Worm (Caenorhabditis elegans) whole organism, L1 larva: ENCODE data around the gene C04C11.25.

Experiments used
- C16A3.4 ChIP-seq: fragments of 150-350 bp; optimal IDR thresholded peaks from 2 replicates; lab custom pipeline; 2014; ENCODE audit warnings: missing biosample characterization, missing genetic modification characterization
- C34B4.2 ChIP-seq: sonication (generic microtip); optimal IDR thresholded peaks from 2 replicates; lab custom pipeline; 2017; ENCODE audit warnings: mild to moderate bottlenecking, missing genetic modification characterization, missing compliant biosample characterization
- F16B12.6 ChIP-seq: fragments of 150-350 bp; optimal IDR thresholded peaks from 2 replicates; lab custom pipeline; 2014; ENCODE audit warnings: missing biosample characterization, missing genetic modification characterization
- blmp-1 ChIP-seq: fragments of 150-350 bp; optimal IDR thresholded peaks from 2 replicates; lab custom pipeline; 2014; ENCODE audit warnings: missing biosample characterization, missing genetic modification characterization
- ceh-63 ChIP-seq: fragments of 200-800 bp; sonication (Bioruptor generic); optimal IDR thresholded peaks from 2 replicates; lab custom pipeline; 2018; ENCODE audit warnings: mild to moderate bottlenecking, missing genetic modification characterization, missing compliant biosample characterization
- ceh-88 ChIP-seq: fragments of 200-800 bp; sonication (Bioruptor generic); IDR thresholded peaks from 2 replicates; pipeline ENCODE4 v1.3.6; 2022; ENCODE audit warnings: missing genetic modification characterization, missing compliant biosample characterization
- ceh-90 ChIP-seq: sonication (generic microtip); optimal IDR thresholded peaks from 2 replicates; lab custom pipeline; 2016; ENCODE audit warnings: missing genetic modification characterization, missing compliant biosample characterization
- dpl-1 ChIP-seq, 3 experiments: fragments of 150-350 bp in 2 of 3; sonication (generic microtip) in 1 of 3; optimal IDR thresholded peaks; 2 replicates each; lab custom pipeline; 2014 to 2017; ENCODE audit warnings: missing biosample characterization in 3 of 3, missing genetic modification characterization in 3 of 3, missing genetic modification reagents in 3 of 3
- efl-1 ChIP-seq, 4 experiments: fragments of 150-350 bp; optimal IDR thresholded peaks in 3 of 4; peaks in 1 of 4; 1 replicate in 1 of 4; 2 replicates in 3 of 4; lab custom pipeline; 2014; ENCODE audit warnings: missing biosample characterization in 2 of 4, missing genetic modification characterization in 2 of 4, missing genetic modification reagents in 2 of 4
- efl-3 ChIP-seq: fragments of 200-800 bp; sonication (Bioruptor generic); optimal IDR thresholded peaks from 2 replicates; lab custom pipeline; 2018; ENCODE audit warnings: mild to moderate bottlenecking, missing genetic modification characterization, missing compliant biosample characterization
- elt-2 ChIP-seq: sonication (generic microtip); optimal IDR thresholded peaks from 2 replicates; lab custom pipeline; 2016; ENCODE audit warnings: missing genetic modification characterization, mild to moderate bottlenecking, inconsistent platforms, missing compliant biosample characterization, missing genetic modification reagents
- elt-3 ChIP-seq, 6 experiments: fragments of 150-350 bp in 1 of 6; sonication (generic microtip); optimal IDR thresholded peaks; 2 replicates each; lab custom pipeline; 2017 to 2018; ENCODE audit warnings: missing biosample characterization in 6 of 6, missing genetic modification characterization in 6 of 6, inconsistent platforms in 1 of 6
- ets-5 ChIP-seq: fragments of 200-800 bp; sonication (Bioruptor generic); IDR thresholded peaks from 2 replicates; pipeline ENCODE4 v1.3.6; 2022; ENCODE audit warnings: missing genetic modification characterization, missing compliant biosample characterization
- fkh-8 ChIP-seq: sonication (generic microtip); optimal IDR thresholded peaks from 2 replicates; lab custom pipeline; 2016; ENCODE audit warnings: mild to moderate bottlenecking, missing genetic modification characterization, missing compliant biosample characterization
- grh-1 ChIP-seq: fragments of 200-800 bp; sonication (Bioruptor generic); IDR thresholded peaks from 2 replicates; pipeline ENCODE4 v1.3.6; 2022; ENCODE audit warnings: missing genetic modification reagents, missing genetic modification characterization, missing compliant biosample characterization
- hlh-17 ChIP-seq: fragments of 200-800 bp; sonication (Bioruptor generic); optimal IDR thresholded peaks from 2 replicates; lab custom pipeline; 2018; ENCODE audit warnings: missing genetic modification characterization, mild to moderate bottlenecking, missing compliant biosample characterization, moderate library complexity, borderline replicate concordance
- isw-1 ChIP-seq: fragments of 200-800 bp; sonication (Bioruptor generic); IDR thresholded peaks from 2 replicates; pipeline ENCODE4 v1.3.6; 2022; ENCODE audit warnings: missing genetic modification characterization, missing compliant biosample characterization
- jun-1 ChIP-seq: fragments of 150-350 bp; optimal IDR thresholded peaks from 2 replicates; lab custom pipeline; 2014; ENCODE audit warnings: missing biosample characterization, missing genetic modification reagents, missing genetic modification characterization
- lin-13 ChIP-seq: fragments of 150-350 bp; optimal IDR thresholded peaks from 2 replicates; lab custom pipeline; 2014; ENCODE audit warnings: missing biosample characterization, missing genetic modification reagents, missing genetic modification characterization
- lin-39 ChIP-seq: fragments of 150-350 bp; optimal IDR thresholded peaks from 2 replicates; lab custom pipeline; 2014; ENCODE audit warnings: missing biosample characterization, missing genetic modification reagents, missing genetic modification characterization
- mab-9 ChIP-seq: fragments of 200-800 bp; sonication (Bioruptor generic); IDR thresholded peaks from 2 replicates; pipeline ENCODE4 v1.3.6; 2022; ENCODE audit warnings: missing genetic modification reagents, missing genetic modification characterization, missing compliant biosample characterization
- mdl-1 ChIP-seq, 2 experiments: fragments of 150-350 bp; optimal IDR thresholded peaks; 2 replicates each; lab custom pipeline; 2014 to 2017; ENCODE audit warnings: missing biosample characterization in 2 of 2, missing genetic modification characterization in 2 of 2, inconsistent platforms in 1 of 2
- mep-1 ChIP-seq: fragments of 150-350 bp; optimal IDR thresholded peaks from 2 replicates; lab custom pipeline; 2014; ENCODE audit warnings: missing biosample characterization, missing genetic modification characterization
- nhr-11 ChIP-seq: fragments of 150-350 bp; optimal IDR thresholded peaks from 2 replicates; lab custom pipeline; 2014; ENCODE audit warnings: missing biosample characterization, missing genetic modification characterization
- nhr-12 ChIP-seq: sonication (generic microtip); optimal IDR thresholded peaks from 2 replicates; lab custom pipeline; 2017; ENCODE audit warnings: missing biosample characterization, missing genetic modification characterization
- nhr-20 ChIP-seq: sonication (generic microtip); optimal IDR thresholded peaks from 2 replicates; lab custom pipeline; 2016; ENCODE audit warnings: mild to moderate bottlenecking, missing genetic modification characterization, missing compliant biosample characterization
- nhr-237 ChIP-seq: fragments of 150-350 bp; optimal IDR thresholded peaks from 2 replicates; lab custom pipeline; 2014; ENCODE audit warnings: missing biosample characterization, missing genetic modification characterization
- nhr-28 ChIP-seq: fragments of 150-350 bp; optimal IDR thresholded peaks from 2 replicates; lab custom pipeline; 2014; ENCODE audit warnings: missing biosample characterization, missing genetic modification characterization
- nhr-47 ChIP-seq: sonication (generic microtip); optimal IDR thresholded peaks from 2 replicates; lab custom pipeline; 2016; ENCODE audit warnings: mild to moderate bottlenecking, missing genetic modification characterization, moderate library complexity, missing compliant biosample characterization
- nhr-71 ChIP-seq: sonication (generic microtip); optimal IDR thresholded peaks from 2 replicates; lab custom pipeline; 2016; ENCODE audit warnings: mild to moderate bottlenecking, missing genetic modification characterization, moderate library complexity, missing compliant biosample characterization
- nhr-76 ChIP-seq: sonication (generic microtip); optimal IDR thresholded peaks from 2 replicates; lab custom pipeline; 2017; ENCODE audit warnings: missing biosample characterization, missing genetic modification characterization
- nhr-77 ChIP-seq: fragments of 150-350 bp; optimal IDR thresholded peaks from 2 replicates; lab custom pipeline; 2014; ENCODE audit warnings: missing biosample characterization, missing genetic modification characterization
- nhr-84 ChIP-seq: sonication (generic microtip); optimal IDR thresholded peaks from 2 replicates; lab custom pipeline; 2017; ENCODE audit warnings: missing biosample characterization, missing genetic modification characterization
- nhr-90 ChIP-seq: sonication (generic microtip); optimal IDR thresholded peaks from 2 replicates; lab custom pipeline; 2016; ENCODE audit warnings: mild to moderate bottlenecking, missing genetic modification characterization, missing compliant biosample characterization; ENCODE audit not compliant: poor library complexity
- pqm-1 ChIP-seq: sonication (generic microtip); optimal IDR thresholded peaks from 3 replicates; lab custom pipeline; 2017; ENCODE audit warnings: missing biosample characterization, missing genetic modification characterization
- rnt-1 ChIP-seq: sonication (generic microtip); optimal IDR thresholded peaks from 2 replicates; lab custom pipeline; 2016; ENCODE audit warnings: mild to moderate bottlenecking, missing genetic modification characterization, moderate library complexity, missing compliant biosample characterization
- snu-23 ChIP-seq: sonication (generic microtip); optimal IDR thresholded peaks from 2 replicates; lab custom pipeline; 2016; ENCODE audit warnings: missing genetic modification characterization, missing compliant biosample characterization
- sox-4 ChIP-seq: sonication (generic microtip); optimal IDR thresholded peaks from 2 replicates; lab custom pipeline; 2016; ENCODE audit warnings: missing genetic modification characterization, missing compliant biosample characterization
- sup-37 ChIP-seq: fragments of 200-800 bp; sonication (Bioruptor generic); optimal IDR thresholded peaks from 2 replicates; lab custom pipeline; 2018; ENCODE audit warnings: mild to moderate bottlenecking, missing genetic modification characterization, missing compliant biosample characterization
- swsn-7 ChIP-seq: sonication (generic microtip); optimal IDR thresholded peaks from 2 replicates; lab custom pipeline; 2016; ENCODE audit warnings: missing genetic modification characterization, missing compliant biosample characterization
- unc-130 ChIP-seq: fragments of 150-350 bp; optimal IDR thresholded peaks from 2 replicates; lab custom pipeline; 2017; ENCODE audit warnings: missing biosample characterization, missing genetic modification characterization, inconsistent platforms
- unc-62 ChIP-seq: fragments of 150-350 bp; optimal IDR thresholded peaks from 2 replicates; lab custom pipeline; 2014; ENCODE audit warnings: missing biosample characterization, missing genetic modification reagents, missing genetic modification characterization
- unc-86 ChIP-seq: sonication (generic microtip); optimal IDR thresholded peaks from 2 replicates; lab custom pipeline; 2016; ENCODE audit warnings: missing genetic modification characterization, missing compliant biosample characterization
- unc-98 ChIP-seq: fragments of 200-800 bp; sonication (Bioruptor generic); IDR thresholded peaks from 2 replicates; pipeline ENCODE4 v1.3.6; 2022; ENCODE audit warnings: missing genetic modification characterization, missing compliant biosample characterization
- vab-15 ChIP-seq: sonication (generic microtip); optimal IDR thresholded peaks from 2 replicates; lab custom pipeline; 2017; ENCODE audit warnings: missing genotype, mild to moderate bottlenecking, missing genetic modification characterization, missing compliant biosample characterization
- xbp-1 ChIP-seq: sonication (generic microtip); optimal IDR thresholded peaks from 2 replicates; lab custom pipeline; 2016; ENCODE audit warnings: missing genetic modification characterization, missing compliant biosample characterization
- zip-4 ChIP-seq: fragments of 200-800 bp; sonication (Bioruptor generic); optimal IDR thresholded peaks from 2 replicates; lab custom pipeline; 2018; ENCODE audit warnings: mild to moderate bottlenecking, missing genetic modification characterization, moderate library complexity, missing compliant biosample characterization

The C04C11.25 gene

DNA sequence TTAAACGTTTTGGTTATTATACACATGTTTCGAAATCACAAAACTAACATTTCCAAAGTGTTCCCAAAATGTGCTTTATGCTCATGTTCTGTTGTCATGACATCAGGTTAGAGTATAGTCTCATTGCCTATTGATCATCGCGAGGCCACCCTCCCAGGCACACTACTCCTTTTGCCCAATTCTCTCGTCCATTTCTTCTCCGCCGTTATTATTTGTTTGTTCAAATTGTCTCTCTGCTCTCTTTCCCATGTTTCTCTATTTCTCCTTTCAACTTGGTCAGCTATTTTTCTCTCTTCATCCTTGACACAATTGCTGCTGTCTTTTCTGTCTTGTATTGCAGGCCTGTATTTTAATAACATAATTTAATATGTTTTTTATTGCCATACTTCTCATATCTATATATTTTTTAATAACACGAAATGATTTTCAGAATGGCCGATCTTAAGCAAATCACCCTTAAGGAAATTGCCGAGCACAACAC is 13.7 kb downstream of the C04C11.25 start, which contains the start of gene cytb-5.1 (continued):
- TF ChIP-seq nhr-76 (tag; lab: Kevin White, UChicago) (no peak), nhr-12 (tag; lab: Kevin White, UChicago) (no peak), ceh-90 (tag; lab: Kevin White, UChicago) (no peak), dpl-1 (GFP tag; optimal IDR thresholded peaks at IDR 0.05; lab: Kevin White, UChicago) (no peak), mab-9 (GFP tag; lab: Robert Waterston, UW) (no peak), lin-39 (no peak), vab-15 (no peak), nhr-71 (tag; lab: Kevin White, UChicago) (peak; percentile 52), zip-4 (GFP tag; lab: Kevin White, UChicago) (no peak), lin-13 (GFP tag; lab: Kevin White, UChicago) (no peak), unc-98 (GFP tag; lab: Robert Waterston, UW) (no peak), grh-1 (no peak), efl-3 (GFP tag; lab: Kevin White, UChicago) (no peak), ets-5 (GFP tag; lab: Robert Waterston, UW) (no peak), nhr-11 (tag; lab: Kevin White, UChicago) (no peak), mdl-1 (tag; optimal IDR thresholded peaks at IDR 0.05; lab: Kevin White, UChicago) (peak in 1 of 2 experiments; percentile 5), sox-4 (no peak), blmp-1 (peak; percentile 45), nhr-84 (tag; lab: Kevin White, UChicago) (no peak), mep-1 (no peak), elt-3 (tag; optimal IDR thresholded peaks at IDR 0.05; lab: Kevin White, UChicago) (peak in 1 of 6 experiments; percentile 17), hlh-17 (GFP tag; lab: Kevin White, UChicago) (no peak), rnt-1 (tag; lab: Kevin White, UChicago) (peak; percentile 28), isw-1 (GFP tag; lab: Robert Waterston, UW) (no peak), nhr-77 (tag; lab: Kevin White, UChicago) (peak; percentile 51), swsn-7 (tag; lab: Kevin White, UChicago) (peak; percentile 38), nhr-90 (tag; lab: Kevin White, UChicago) (no peak), sup-37 (no peak), unc-62 (GFP tag; lab: Kevin White, UChicago) (no peak), C16A3.4 (no peak), xbp-1 (tag; lab: Kevin White, UChicago) (peak; percentile 6), fkh-8 (tag; lab: Kevin White, UChicago) (peak; percentile 39), unc-130 (no peak), C34B4.2 (no peak), F16B12.6 (tag; lab: Kevin White, UChicago) (no peak), nhr-47 (tag; lab: Kevin White, UChicago) (peak; percentile 28), snu-23 (peak; percentile 36), pqm-1 (no peak), jun-1 (tag; lab: Kevin White, UChicago) (peak; percentile 44), unc-86 (tag; lab: Kevin White, UChicago) (no peak), ceh-88 (GFP tag; lab: Robert Waterston, UW) (no peak)

DNA sequence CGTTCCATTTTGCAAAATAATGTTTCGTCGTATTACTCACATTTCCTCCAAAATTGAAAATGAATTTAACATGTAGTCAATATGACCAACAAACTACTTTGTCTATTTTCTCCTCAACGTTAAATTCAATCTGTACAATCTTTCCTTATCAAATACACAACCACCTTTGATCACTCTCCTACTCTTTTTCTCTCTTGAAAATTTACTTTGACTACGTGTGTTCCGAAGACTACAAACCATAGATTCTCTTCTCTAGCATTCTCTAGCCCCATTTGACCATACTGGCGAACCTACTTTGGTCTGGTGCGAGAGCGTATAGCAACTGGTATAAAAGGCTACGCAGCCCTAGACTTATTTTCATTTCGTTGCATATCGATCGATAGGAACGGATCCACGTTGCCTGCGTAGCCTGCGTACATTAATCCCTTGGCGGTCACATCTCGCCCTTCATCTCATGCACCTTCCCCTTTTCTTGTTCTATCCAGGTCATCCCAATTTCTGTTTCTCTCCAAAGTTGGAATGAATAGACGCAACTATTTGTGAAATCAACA is 15.0 kb downstream of the C04C11.25 start:
- TF ChIP-seq unc-130 (peak; percentile 32), elt-2 (tag; lab: Kevin White, UChicago) (peak; percentile 13), snu-23 (peak; percentile 24), ceh-63 (no peak), nhr-28 (tag; lab: Kevin White, UChicago) (no peak), mep-1 (peak; percentile 34), blmp-1 (peak; percentile 74), nhr-71 (tag; lab: Kevin White, UChicago) (peak; percentile 2), nhr-20 (peak; percentile 51), mdl-1 (tag; optimal IDR thresholded peaks at IDR 0.05; lab: Kevin White, UChicago) (peak in 1 of 2 experiments; percentile 1), elt-3 (tag; optimal IDR thresholded peaks at IDR 0.05; lab: Kevin White, UChicago) (peak in 5 of 6 experiments; percentile 4 to 66 (median 42)), nhr-237 (tag; lab: Kevin White, UChicago) (no peak), efl-1 (optimal IDR thresholded peaks at IDR 0.05; lab: Kevin White, UChicago) (no peak), efl-1 (GFP tag; optimal IDR thresholded peaks at IDR 0.05 in 1 of 2; lab: Kevin White, UChicago) (peak in 1 of 2 experiments; percentile 84)
